Worm (Caenorhabditis elegans): Measurements from ENCODE around the gene mnk-1.

- TF ChIP-seq tab-1 (GFP tag; IDR thresholded peaks at IDR 0.05) (no peak), ztf-29 (GFP tag; IDR thresholded peaks at IDR 0.05) (no peak), ref-1 (GFP tag; conservative IDR thresholded peaks at IDR 0.05) (no peak), klf-2 (GFP tag; conservative IDR thresholded peaks at IDR 0.05) (no peak)
These were observed 8.1 kb downstream of the mnk-1 start for ce11 chrII:10546784-10547087.

Data from whole organism, midembryonic.